Fruit fly (Drosophila melanogaster): ENCODE measurements around the gene mei-217.

The mei-217 gene

DNA sequence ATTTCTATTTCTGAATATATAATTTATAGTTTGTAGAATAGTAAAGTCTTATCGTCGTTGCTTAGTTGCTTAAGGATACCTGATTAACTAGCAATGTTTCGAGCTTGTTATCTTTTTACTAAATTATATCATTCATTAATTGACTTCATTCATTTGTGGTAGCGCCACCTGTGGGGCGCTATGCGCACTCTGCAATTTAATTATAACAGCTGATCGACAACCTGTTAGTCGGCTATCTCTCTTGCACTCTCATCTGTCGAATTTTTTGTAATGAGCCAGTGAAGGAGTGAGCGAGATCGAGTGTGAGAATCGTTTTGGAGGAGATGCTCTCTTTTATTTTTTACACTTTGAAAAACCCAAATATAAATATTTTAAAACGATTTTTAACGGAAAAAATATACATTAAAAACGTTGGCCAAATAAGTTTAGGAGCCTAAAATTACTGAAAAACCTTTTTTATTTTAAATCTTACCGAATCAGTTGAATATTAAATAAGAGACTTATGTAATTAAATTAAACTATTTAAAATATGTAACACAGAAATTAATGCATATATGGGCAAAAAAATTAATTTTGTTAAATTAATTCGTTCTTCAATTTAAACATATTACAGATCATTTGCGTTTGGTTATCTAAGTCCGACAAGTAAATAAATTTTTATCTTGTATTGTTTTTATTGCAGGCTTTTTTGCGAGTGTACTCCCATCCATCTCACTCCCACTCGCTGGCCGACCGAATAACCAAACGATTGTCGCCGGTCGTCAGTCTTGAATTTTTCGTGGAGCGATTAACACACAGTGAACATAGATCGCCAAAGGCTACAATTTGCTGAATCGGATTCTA, 51.5 kb downstream of the mei-217 start, which contains the start of the genes CG16700 and CG4991 (continued):
- TF ChIP-seq E2f2 (GFP tag; IDR thresholded peaks at IDR 0.05) = peak; percentile 19; the same call in 1 of the 2 replicates
- TF ChIP-seq CG11696 (GFP tag; IDR thresholded peaks at IDR 0.05) = 0 out of 2 replicates have a peak, but pooled peaks have one; percentile 31
- peak; percentile 51; the same call in 1 of the 3 replicates for TF ChIP-seq so (GFP tag; IDR thresholded peaks at IDR 0.05)
- TF ChIP-seq CG17568 (GFP tag; optimal IDR thresholded peaks at IDR 0.05) = no peak
- TF ChIP-seq crol (GFP tag; IDR thresholded peaks at IDR 0.05) = no peak
- no peak for TF ChIP-seq grn (GFP tag; optimal IDR thresholded peaks at IDR 0.05)
- peak; percentile 58; the same call in 1 of the 2 replicates for TF ChIP-seq Atf6 (GFP tag; IDR thresholded peaks at IDR 0.05)
- TF ChIP-seq fru (optimal IDR thresholded peaks at IDR 0.05) = no peak
- TF ChIP-seq Lpt (GFP tag; optimal IDR thresholded peaks at IDR 0.05) = no peak
- no peak for TF ChIP-seq ap (GFP tag; IDR thresholded peaks at IDR 0.05)
- peak; percentile 91 for TF ChIP-seq CG31441 (GFP tag; IDR thresholded peaks at IDR 0.05)
- TF ChIP-seq mld (GFP tag; IDR thresholded peaks at IDR 0.05; ENCODE audit: partially characterized antibody) = no peak
- peak in 1 of 2 experiments; percentile 89 for TF ChIP-seq Hr51 (GFP tag; optimal IDR thresholded peaks at IDR 0.05)
- peak; percentile 48 for TF ChIP-seq CG12942 (GFP tag; optimal IDR thresholded peaks at IDR 0.05)
- no peak for TF ChIP-seq inv (GFP tag; IDR thresholded peaks at IDR 0.05; ENCODE audit: partially characterized antibody)
- peak; percentile 98 for TF ChIP-seq sd (tag; optimal IDR thresholded peaks at IDR 0.05)
- peak; percentile 72 for TF ChIP-seq CG1233 (GFP tag; optimal IDR thresholded peaks at IDR 0.05)
- TF ChIP-seq her (GFP tag; optimal IDR thresholded peaks at IDR 0.05) = no peak
- TF ChIP-seq Poxn (GFP tag; IDR thresholded peaks at IDR 0.05) = no peak
- TF ChIP-seq CG16813 (GFP tag; IDR thresholded peaks at IDR 0.05; ENCODE audit: partially characterized antibody) = no peak
- TF ChIP-seq chn (GFP tag; optimal IDR thresholded peaks at IDR 0.05) = no peak
- TF ChIP-seq tap (tag; optimal IDR thresholded peaks at IDR 0.05) = peak; percentile 65
- TF ChIP-seq Ada2b (GFP tag; IDR thresholded peaks at IDR 0.05) = no peak; the same call in none of the 2 replicates
- peak; percentile 70; the same call in 1 of the 2 replicates for TF ChIP-seq CG32767 (GFP tag; IDR thresholded peaks at IDR 0.05)
- peak; percentile 88 for TF ChIP-seq phol (tag; optimal IDR thresholded peaks at IDR 0.05)
- peak; percentile 71 for TF ChIP-seq Fer3 (tag; optimal IDR thresholded peaks at IDR 0.05)
- no peak for TF ChIP-seq Sry-δ (GFP tag; optimal IDR thresholded peaks at IDR 0.05)
- TF ChIP-seq CG4617 (GFP tag; optimal IDR thresholded peaks at IDR 0.05; ENCODE audit: borderline replicate concordance) = no peak
- peak; percentile 65; the same call in 1 of the 3 replicates for TF ChIP-seq CG34422 (GFP tag; IDR thresholded peaks at IDR 0.05)
- TF ChIP-seq p53 (GFP tag; optimal IDR thresholded peaks at IDR 0.05) = no peak
- TF ChIP-seq ham (GFP tag; IDR thresholded peaks at IDR 0.05) = no peak
- peak; percentile 78 for TF ChIP-seq slou (GFP tag; optimal IDR thresholded peaks at IDR 0.05)
- no peak for TF ChIP-seq CG3726 (GFP tag; IDR thresholded peaks at IDR 0.05)
- no peak for TF ChIP-seq CG18011 (GFP tag; optimal IDR thresholded peaks at IDR 0.05)
- TF ChIP-seq croc (GFP tag; conservative IDR thresholded peaks at IDR 0.05) = peak; percentile 65
- peak; percentile 90 for TF ChIP-seq CG17829 (tag; optimal IDR thresholded peaks at IDR 0.05)
- TF ChIP-seq CG5953 (GFP tag; IDR thresholded peaks at IDR 0.05) = no peak
- peak; percentile 30; the same call in 1 of the 2 replicates for TF ChIP-seq GATAe (GFP tag; conservative IDR thresholded peaks at IDR 0.05)
- no peak for TF ChIP-seq CG1024 (GFP tag; IDR thresholded peaks at IDR 0.05)
- no peak for TF ChIP-seq CG6791 (GFP tag; IDR thresholded peaks at IDR 0.05; ENCODE audit: partially characterized antibody)
- TF ChIP-seq CG8388 (GFP tag; optimal IDR thresholded peaks at IDR 0.05) = peak; percentile 77
- no peak for TF ChIP-seq CG12219 (GFP tag; optimal IDR thresholded peaks at IDR 0.05)
- TF ChIP-seq Dek (tag; optimal IDR thresholded peaks at IDR 0.05) = peak; percentile 83
- no peak for TF ChIP-seq dm (GFP tag; optimal IDR thresholded peaks at IDR 0.05)
- peak; percentile 87 for TF ChIP-seq Ptx1 (GFP tag; IDR thresholded peaks at IDR 0.05)
- peak; percentile 39 for TF ChIP-seq ATbp (GFP tag; optimal IDR thresholded peaks at IDR 0.05)
- no peak for TF ChIP-seq CG8944 (GFP tag; optimal IDR thresholded peaks at IDR 0.05)
- peak; percentile 83 for TF ChIP-seq Nf-YC (tag; optimal IDR thresholded peaks at IDR 0.05)
